Worm (Caenorhabditis elegans) whole organism, L3 larva: ENCODE data around the gene slcr-46.1.

ENCODE experiments used
- aly-2 ChIP-seq: fragments of 150-350 bp; optimal IDR thresholded peaks from 2 replicates; lab custom pipeline; 2014; ENCODE audit warnings: missing biosample characterization, missing genetic modification characterization
- skn-1 ChIP-seq: fragments of 150-350 bp; optimal IDR thresholded peaks from 2 replicates; lab custom pipeline; 2014; ENCODE audit warnings: missing biosample characterization, missing genetic modification characterization

DNA sequence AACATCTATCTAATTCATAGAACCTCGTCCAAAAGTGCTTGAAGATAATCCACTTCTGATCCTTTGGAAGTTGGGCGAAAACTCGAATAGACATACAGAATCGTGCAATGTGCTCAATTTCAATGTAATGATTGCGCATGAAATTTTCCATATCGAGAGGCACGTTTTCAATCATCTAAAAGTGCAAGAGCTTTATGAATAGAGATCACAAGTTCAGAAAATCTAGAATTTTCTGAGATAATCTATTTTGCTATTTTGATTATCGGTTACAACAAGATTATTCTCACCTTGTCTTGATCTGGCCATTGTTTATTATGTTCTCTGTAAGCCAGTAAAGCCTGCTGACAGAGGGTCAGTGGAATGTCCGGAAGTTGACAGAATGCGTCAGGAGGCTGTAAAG lies 25.4 kb downstream of the slcr-46.1 start:
- TF ChIP-seq aly-2 (tag; lab: Kevin White, UChicago) (no peak), skn-1 (tag; lab: Kevin White, UChicago) (no peak)
